Fruit fly (Drosophila melanogaster): ENCODE measurements around the gene Atg8a.
A peak's percentile ranks its signal among the peaks of the same experiment; 100 is the strongest.

The Atg8a gene

DNA sequence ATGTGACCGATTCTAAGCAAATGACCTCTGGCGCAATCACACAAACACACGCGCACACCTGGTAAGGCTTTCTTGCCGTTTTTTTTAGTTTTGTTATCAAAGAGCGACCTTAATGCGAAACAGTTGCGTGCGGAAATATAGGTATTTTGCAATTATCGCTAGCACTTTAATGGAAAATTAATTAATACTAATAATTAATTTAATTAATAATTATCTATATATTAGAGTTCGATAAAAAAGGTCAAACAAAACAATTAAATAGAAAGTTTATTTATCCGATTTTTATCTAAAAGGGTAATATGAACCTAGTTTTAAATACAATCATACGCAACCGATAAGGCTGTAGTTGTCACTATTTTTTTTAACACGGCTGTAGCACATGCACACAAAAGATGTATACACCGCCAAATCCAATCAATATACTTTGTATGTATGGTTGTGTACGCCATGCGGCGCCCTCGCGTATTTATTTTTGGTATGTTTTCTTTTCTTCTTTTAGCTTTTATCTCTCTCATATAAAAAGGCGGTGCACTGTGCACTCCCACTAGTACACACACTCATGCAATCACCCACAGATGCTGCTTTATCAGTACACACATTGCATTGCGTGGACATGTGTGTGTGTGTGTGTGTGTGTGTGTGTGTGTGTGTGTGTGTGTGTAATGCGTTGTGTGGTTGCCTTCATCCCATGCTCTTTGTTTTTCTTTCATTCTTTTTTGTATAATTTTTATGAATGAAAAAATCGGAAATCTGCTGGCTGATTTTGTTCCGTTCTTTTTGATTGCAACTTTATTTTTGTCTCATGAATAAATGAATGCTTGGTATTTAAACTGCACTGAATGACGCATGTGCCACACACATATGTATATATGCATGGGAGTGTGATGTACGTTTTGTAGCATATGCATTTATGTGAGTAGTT is 34.6 kb upstream of the Atg8a start (continued):
- TF ChIP-seq CG10147 (GFP tag; optimal IDR thresholded peaks at IDR 0.05) (peak; percentile 52), CG1602 (GFP tag; optimal IDR thresholded peaks at IDR 0.05) (peak; percentile 36), CG18262 (tag; optimal IDR thresholded peaks at IDR 0.05) (peak; percentile 86), CG17829 (tag; optimal IDR thresholded peaks at IDR 0.05) (peak; percentile 67), fd102C (GFP tag; optimal IDR thresholded peaks at IDR 0.05) (no peak), salm (tag; optimal IDR thresholded peaks at IDR 0.05) (peak; percentile 60), tap (tag; optimal IDR thresholded peaks at IDR 0.05) (peak; percentile 64), sc (optimal IDR thresholded peaks at IDR 0.05) (no peak), sc (GFP tag; optimal IDR thresholded peaks at IDR 0.05) (peak; percentile 61), Hand (GFP tag; optimal IDR thresholded peaks at IDR 0.05) (peak; percentile 19), dmrt99B (tag; optimal IDR thresholded peaks at IDR 0.05) (peak; percentile 86), CG15601 (tag; optimal IDR thresholded peaks at IDR 0.05) (peak; percentile 65), p53 (GFP tag; optimal IDR thresholded peaks at IDR 0.05) (no peak), CG3847 (GFP tag; IDR thresholded peaks at IDR 0.05) (0 out of 2 replicates have a peak, but pooled peaks have one; percentile 29), yki (optimal IDR thresholded peaks at IDR 0.05) (no peak), twi (tag; optimal IDR thresholded peaks at IDR 0.05) (peak; percentile 42), gem (tag; optimal IDR thresholded peaks at IDR 0.05) (peak; percentile 87), gsb-n (tag; optimal IDR thresholded peaks at IDR 0.05) (peak; percentile 65), CG9817 (tag; optimal IDR thresholded peaks at IDR 0.05) (peak; percentile 42), CG4404 (GFP tag; IDR thresholded peaks at IDR 0.05) (no peak), CG12391 (tag; optimal IDR thresholded peaks at IDR 0.05) (peak; percentile 74), CG10959 (GFP tag; IDR thresholded peaks at IDR 0.05) (no peak), CG3407 (GFP tag; optimal IDR thresholded peaks at IDR 0.05) (peak; percentile 45), nom (GFP tag; optimal IDR thresholded peaks at IDR 0.05) (peak; percentile 59), pfk (GFP tag; optimal IDR thresholded peaks at IDR 0.05) (no peak), CG8388 (GFP tag; optimal IDR thresholded peaks at IDR 0.05) (peak; percentile 74), HHEX (GFP tag; optimal IDR thresholded peaks at IDR 0.05) (peak; percentile 59), CG11093 (GFP tag; IDR thresholded peaks at IDR 0.05) (peak; percentile 36; the same call in 1 of the 3 replicates), CG16779 (GFP tag; IDR thresholded peaks at IDR 0.05) (no peak), slbo (GFP tag; IDR thresholded peaks at IDR 0.05) (peak; percentile 31; the same call in 1 of the 2 replicates), CG3065 (GFP tag; optimal IDR thresholded peaks at IDR 0.05) (peak; percentile 30), CG1529 (GFP tag; optimal IDR thresholded peaks at IDR 0.05) (peak; percentile 47), odd (GFP tag; optimal IDR thresholded peaks at IDR 0.05) (peak; percentile 69), zen (tag; optimal IDR thresholded peaks at IDR 0.05) (peak; percentile 23), CG15073 (GFP tag; optimal IDR thresholded peaks at IDR 0.05) (no peak), CG10267 (tag; optimal IDR thresholded peaks at IDR 0.05) (peak; percentile 69), kah (GFP tag; optimal IDR thresholded peaks at IDR 0.05) (peak; percentile 17), ATbp (GFP tag; optimal IDR thresholded peaks at IDR 0.05) (peak; percentile 52), CG32772 (GFP tag; IDR thresholded peaks at IDR 0.05) (peak; percentile 38; the same call in 1 of the 2 replicates), onecut (GFP tag; IDR thresholded peaks at IDR 0.05) (peak; percentile 52), tio (GFP tag; optimal IDR thresholded peaks at IDR 0.05) (peak; percentile 16), Meics (GFP tag; optimal IDR thresholded peaks at IDR 0.05) (peak; percentile 69), NK7.1 (GFP tag; optimal IDR thresholded peaks at IDR 0.05) (no peak), Vsx1 (GFP tag; optimal IDR thresholded peaks at IDR 0.05) (peak; percentile 25), Max (GFP tag; optimal IDR thresholded peaks at IDR 0.05) (no peak), Blimp-1 (GFP tag; optimal IDR thresholded peaks at IDR 0.05) (peak; percentile 67), grau (tag; optimal IDR thresholded peaks at IDR 0.05) (peak; percentile 79), seq (GFP tag; IDR thresholded peaks at IDR 0.05) (peak; percentile 65; the same call in 1 of the 2 replicates)
